Worm (Caenorhabditis elegans): ENCODE measurements around the gene Y1A5A.1.

The Y1A5A.1 gene

ce11 chrIII:4004064-4004580 is 17.7 kb upstream of the Y1A5A.1 start, which contains the start of gene tif-1A (continued):
- no peak for TF ChIP-seq egl-27 (tag; optimal IDR thresholded peaks at IDR 0.05)
- no peak for TF ChIP-seq nhr-10 (tag; optimal IDR thresholded peaks at IDR 0.05)
- TF ChIP-seq skn-1 (tag; optimal IDR thresholded peaks at IDR 0.05), result no peak
- TF ChIP-seq saeg-2 (GFP tag; IDR thresholded peaks at IDR 0.05), result no peak
- TF ChIP-seq lin-39 (tag; optimal IDR thresholded peaks at IDR 0.05), result no peak
- peak; percentile 98 for TF ChIP-seq php-3 (GFP tag; IDR thresholded peaks at IDR 0.05)
- no peak for TF ChIP-seq mdt-29 (GFP tag; IDR thresholded peaks at IDR 0.05)
- no peak for TF ChIP-seq sdz-12 (GFP tag; optimal IDR thresholded peaks at IDR 0.05)
- no peak for TF ChIP-seq F44E2.7 (GFP tag; IDR thresholded peaks at IDR 0.05)
- TF ChIP-seq fkh-10 (GFP tag; optimal IDR thresholded peaks at IDR 0.05), result peak; percentile 26
- peak; percentile 69 for TF ChIP-seq T26A8.4 (GFP tag; IDR thresholded peaks at IDR 0.05)
- no peak for TF ChIP-seq ceh-32 (tag; optimal IDR thresholded peaks at IDR 0.05; ENCODE audit: poor library complexity)
- peak; percentile 73 for TF ChIP-seq T20F7.1 (GFP tag; optimal IDR thresholded peaks at IDR 0.05)
- TF ChIP-seq ZK546.5 (tag; optimal IDR thresholded peaks at IDR 0.05), result no peak
- TF ChIP-seq aly-2 (tag; optimal IDR thresholded peaks at IDR 0.05), result no peak
- peak; percentile 82 for TF ChIP-seq rbr-2 (tag; optimal IDR thresholded peaks at IDR 0.05)
- no peak for TF ChIP-seq ZK337.2 (GFP tag; IDR thresholded peaks at IDR 0.05)
- TF ChIP-seq tra-1 (GFP tag; IDR thresholded peaks at IDR 0.05), result peak; percentile 73
- no peak for TF ChIP-seq Y48G9A.11 (GFP tag; IDR thresholded peaks at IDR 0.05)
- peak; percentile 54 for TF ChIP-seq F37D6.2 (tag; optimal IDR thresholded peaks at IDR 0.05)
- TF ChIP-seq madf-9 (GFP tag; conservative IDR thresholded peaks at IDR 0.05), result no peak
- peak; percentile 92 for TF ChIP-seq hlh-11 (tag; optimal IDR thresholded peaks at IDR 0.05)
- TF ChIP-seq zip-2 (tag; optimal IDR thresholded peaks at IDR 0.05), result peak; percentile 72
- TF ChIP-seq nhr-76 (tag; optimal IDR thresholded peaks at IDR 0.05), result no peak
- TF ChIP-seq hif-1 (tag; optimal IDR thresholded peaks at IDR 0.05), result peak in 1 of 2 experiments; percentile 71
- no peak for TF ChIP-seq vab-7 (GFP tag; IDR thresholded peaks at IDR 0.05)
- no peak for TF ChIP-seq attf-4 (tag; optimal IDR thresholded peaks at IDR 0.05)
- TF ChIP-seq snpc-4 (tag; optimal IDR thresholded peaks at IDR 0.05), result no peak
- TF ChIP-seq lin-29 (GFP tag; IDR thresholded peaks at IDR 0.05), result no peak
- TF ChIP-seq mdl-1 (tag; optimal IDR thresholded peaks at IDR 0.05), result peak in 1 of 2 experiments; percentile 57
- no peak for TF ChIP-seq nhr-11 (tag; optimal IDR thresholded peaks at IDR 0.05)
- TF ChIP-seq lir-3 (tag; optimal IDR thresholded peaks at IDR 0.05), result no peak
- TF ChIP-seq zag-1 (tag; optimal IDR thresholded peaks at IDR 0.05), result no peak
- TF ChIP-seq duxl-1 (tag; optimal IDR thresholded peaks at IDR 0.05; ENCODE audit: poor library complexity), result peak; percentile 55
- no peak for TF ChIP-seq madf-5 (GFP tag; IDR thresholded peaks at IDR 0.05)
- TF ChIP-seq ceh-20 (GFP tag; IDR thresholded peaks at IDR 0.05), result 0 out of 2 replicates have a peak, but pooled peaks have one; percentile 28
- no peak for TF ChIP-seq ceh-82 (tag; optimal IDR thresholded peaks at IDR 0.05)
- no peak for TF ChIP-seq zfp-2 (tag; optimal IDR thresholded peaks at IDR 0.05)
- no peak for TF ChIP-seq dmd-8 (GFP tag; IDR thresholded peaks at IDR 0.05)
- TF ChIP-seq R02D3.7 (tag; optimal IDR thresholded peaks at IDR 0.05), result no peak
- TF ChIP-seq Y105C5A.15 (GFP tag; IDR thresholded peaks at IDR 0.05), result no peak
- no peak for TF ChIP-seq daf-12 (tag; optimal IDR thresholded peaks at IDR 0.05)
- TF ChIP-seq lin-38 (GFP tag; IDR thresholded peaks at IDR 0.05), result peak; percentile 80
- TF ChIP-seq nhr-6 (tag; optimal IDR thresholded peaks at IDR 0.05), result peak; percentile 73
- TF ChIP-seq unc-130 (GFP tag; optimal IDR thresholded peaks at IDR 0.05), result peak; percentile 11
- TF ChIP-seq nhr-28 (tag; optimal IDR thresholded peaks at IDR 0.05), result peak; percentile 72
- no peak for TF ChIP-seq unc-39 (tag; optimal IDR thresholded peaks at IDR 0.05)
- TF ChIP-seq nhr-48 (tag; optimal IDR thresholded peaks at IDR 0.05), result peak; percentile 66
- no peak for TF ChIP-seq zip-11 (GFP tag; IDR thresholded peaks at IDR 0.05)
- TF ChIP-seq dpl-1 (GFP tag; optimal IDR thresholded peaks at IDR 0.05), result peak; percentile 85
- peak; percentile 51 for TF ChIP-seq lin-13 (GFP tag; optimal IDR thresholded peaks at IDR 0.05)
- no peak for TF ChIP-seq lin-15B (tag; optimal IDR thresholded peaks at IDR 0.05)
- peak; percentile 61 for TF ChIP-seq pqm-1 (tag; optimal IDR thresholded peaks at IDR 0.05)
